Fruit fly (Drosophila melanogaster): ENCODE measurements around the gene CG7183.

DNA sequence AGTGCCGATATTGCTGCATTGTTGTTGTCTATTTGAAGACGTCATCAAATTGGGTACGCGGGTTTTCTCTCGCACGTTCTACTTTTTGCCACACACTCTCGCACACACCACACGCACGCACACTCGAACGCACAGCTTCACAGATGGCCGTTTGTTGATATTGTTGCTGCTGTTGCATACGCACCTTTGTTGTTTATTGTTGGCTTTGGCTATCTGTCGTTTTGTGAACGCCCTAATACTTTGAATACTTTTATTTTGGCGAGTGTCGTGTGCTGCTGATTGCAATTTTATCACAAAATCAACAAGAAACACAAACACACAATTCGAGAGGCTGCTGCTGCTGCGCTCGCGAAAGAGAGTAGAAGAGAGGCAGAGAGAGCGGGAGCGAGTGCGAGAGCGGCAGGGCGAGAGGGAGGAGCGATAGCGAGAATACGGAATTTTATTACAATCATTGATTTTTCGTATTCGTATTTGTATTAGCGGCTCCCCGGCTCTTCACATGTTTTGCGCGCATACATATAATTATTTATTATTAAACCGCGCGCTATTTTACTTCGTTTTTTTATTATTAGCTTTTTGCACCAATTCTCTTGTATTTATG is 21.9 kb downstream of the CG7183 start:
- TF ChIP-seq Snoo (tag; optimal IDR thresholded peaks at IDR 0.05) (peak; percentile 35), Ets98B (GFP tag; IDR thresholded peaks at IDR 0.05) (no peak), rn (GFP tag; IDR thresholded peaks at IDR 0.05) (no peak), CG10348 (GFP tag; IDR thresholded peaks at IDR 0.05) (no peak), Pif1B (GFP tag; optimal IDR thresholded peaks at IDR 0.05) (peak; percentile 47), D1 (tag; optimal IDR thresholded peaks at IDR 0.05) (no peak), CG32121 (GFP tag; IDR thresholded peaks at IDR 0.05) (no peak), CG8301 (tag; optimal IDR thresholded peaks at IDR 0.05) (peak; percentile 9), CG4496 (GFP tag; IDR thresholded peaks at IDR 0.05) (no peak), CG8159 (tag; optimal IDR thresholded peaks at IDR 0.05) (no peak), CG12605 (GFP tag; IDR thresholded peaks at IDR 0.05) (no peak), fd96Ca (GFP tag; IDR thresholded peaks at IDR 0.05) (no peak), CG34367 (tag; optimal IDR thresholded peaks at IDR 0.05) (no peak), CG9948 (tag; optimal IDR thresholded peaks at IDR 0.05) (no peak)
